Worm (Caenorhabditis elegans): ENCODE measurements around the gene C10B5.1.
"Not testable (repeated sequence)": the region's sequence is repeated elsewhere in the genome, so short reads cannot be mapped to it uniquely, and the experiment has no call there.

The C10B5.1 gene

DNA sequence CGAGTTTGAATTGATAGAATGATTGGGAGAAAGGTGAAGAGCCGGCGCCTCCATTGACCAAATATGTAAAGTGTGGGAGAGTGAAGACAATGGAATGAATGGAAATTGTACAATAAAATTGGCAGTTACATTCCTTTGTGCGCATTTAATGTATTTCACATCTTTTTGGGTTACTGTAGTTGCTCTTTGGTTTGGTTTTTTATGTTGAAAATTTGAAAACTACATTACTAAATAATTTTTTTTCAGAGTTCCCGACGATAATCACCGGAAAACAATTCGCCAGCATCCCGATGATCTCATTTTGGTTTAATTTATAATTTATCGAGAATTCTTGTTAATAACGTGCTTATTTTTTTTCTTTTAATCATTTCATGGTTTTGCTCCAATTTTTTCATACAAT, at the start of gene C10B5.1:
Gene C10B5.1 (plus strand): TSS at position 301 of the 400 bp plus-strand sequence.
- no peak for TF ChIP-seq fkh-4 (tag; optimal IDR thresholded peaks at IDR 0.05; ENCODE audit: borderline replicate concordance)
- no peak for TF ChIP-seq C16A3.4 (tag; optimal IDR thresholded peaks at IDR 0.05)
- no peak for TF ChIP-seq mab-9 (GFP tag; IDR thresholded peaks at IDR 0.05)
- no peak for TF ChIP-seq fkh-10 (GFP tag; optimal IDR thresholded peaks at IDR 0.05)
- no peak for TF ChIP-seq skn-1 (tag; optimal IDR thresholded peaks at IDR 0.05)
- no peak for TF ChIP-seq nhr-71 (tag; optimal IDR thresholded peaks at IDR 0.05)
- TF ChIP-seq Y116A8C.19 (tag; optimal IDR thresholded peaks at IDR 0.05; ENCODE audit: borderline replicate concordance) = no peak
- no peak for TF ChIP-seq lir-3 (tag; optimal IDR thresholded peaks at IDR 0.05; ENCODE audit: poor library complexity)
- no peak for TF ChIP-seq mdl-1 (tag; optimal IDR thresholded peaks at IDR 0.05)
- no peak for TF ChIP-seq pqm-1 (tag; optimal IDR thresholded peaks at IDR 0.05)
- TF ChIP-seq nhr-237 (tag; optimal IDR thresholded peaks at IDR 0.05) = no peak
- TF ChIP-seq egl-27 (tag; optimal IDR thresholded peaks at IDR 0.05) = no peak
- no peak for TF ChIP-seq blmp-1 (tag; optimal IDR thresholded peaks at IDR 0.05)

DNA sequence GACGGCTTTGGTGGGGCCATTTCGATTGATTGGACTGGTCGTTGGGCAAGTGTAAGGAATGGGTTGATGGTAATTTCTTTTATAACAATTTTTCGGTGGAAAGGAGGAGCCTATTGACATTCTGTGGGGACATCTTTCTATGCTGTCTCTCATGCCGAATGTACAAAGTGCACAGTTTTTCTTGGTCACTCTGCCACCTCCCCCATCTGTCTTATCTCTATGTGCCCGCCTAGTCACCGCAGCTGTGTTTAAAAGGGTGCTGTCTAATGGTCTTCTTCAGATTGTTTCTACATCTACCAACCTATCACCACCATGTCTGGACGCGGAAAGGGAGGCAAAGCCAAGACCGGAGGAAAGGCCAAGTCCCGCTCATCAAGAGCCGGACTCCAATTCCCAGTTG, 48.0 kb upstream of the C10B5.1 start, which contains the start of the genes his-8 and his-7:
Gene his-8 (minus strand): TSS at position 20 of the 400 bp plus-strand sequence.
Gene his-7 (plus strand): TSS at position 313 of the 400 bp plus-strand sequence.
- not testable (repeated sequence) for TF ChIP-seq efl-1 (optimal IDR thresholded peaks at IDR 0.05)
- peak in 1 of 2 experiments; percentile 40 for TF ChIP-seq efl-1 (GFP tag; optimal IDR thresholded peaks at IDR 0.05 in 1 of 2)

DNA sequence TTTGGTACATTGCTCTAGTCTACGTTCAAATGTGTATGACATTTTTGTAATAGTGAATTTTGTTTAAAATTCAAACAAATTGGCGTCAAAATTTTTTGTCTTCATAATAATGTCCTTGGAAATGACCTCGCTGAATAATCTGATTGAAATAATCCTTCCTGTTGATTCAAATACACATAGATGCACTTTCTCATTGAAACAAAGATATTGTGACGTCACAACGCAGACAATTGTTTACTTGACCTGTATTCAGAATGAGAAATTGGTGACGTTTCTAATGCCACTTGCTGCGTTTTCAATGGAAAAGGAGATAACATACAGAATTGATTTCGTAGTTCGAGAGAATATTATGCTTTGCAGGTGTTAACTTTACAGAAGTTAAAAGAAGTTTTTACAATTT, 47.1 kb upstream of the C10B5.1 start:
- no peak for TF ChIP-seq C16A3.4 (tag; optimal IDR thresholded peaks at IDR 0.05)
- TF ChIP-seq nhr-85 (tag) = peak; percentile 87

DNA sequence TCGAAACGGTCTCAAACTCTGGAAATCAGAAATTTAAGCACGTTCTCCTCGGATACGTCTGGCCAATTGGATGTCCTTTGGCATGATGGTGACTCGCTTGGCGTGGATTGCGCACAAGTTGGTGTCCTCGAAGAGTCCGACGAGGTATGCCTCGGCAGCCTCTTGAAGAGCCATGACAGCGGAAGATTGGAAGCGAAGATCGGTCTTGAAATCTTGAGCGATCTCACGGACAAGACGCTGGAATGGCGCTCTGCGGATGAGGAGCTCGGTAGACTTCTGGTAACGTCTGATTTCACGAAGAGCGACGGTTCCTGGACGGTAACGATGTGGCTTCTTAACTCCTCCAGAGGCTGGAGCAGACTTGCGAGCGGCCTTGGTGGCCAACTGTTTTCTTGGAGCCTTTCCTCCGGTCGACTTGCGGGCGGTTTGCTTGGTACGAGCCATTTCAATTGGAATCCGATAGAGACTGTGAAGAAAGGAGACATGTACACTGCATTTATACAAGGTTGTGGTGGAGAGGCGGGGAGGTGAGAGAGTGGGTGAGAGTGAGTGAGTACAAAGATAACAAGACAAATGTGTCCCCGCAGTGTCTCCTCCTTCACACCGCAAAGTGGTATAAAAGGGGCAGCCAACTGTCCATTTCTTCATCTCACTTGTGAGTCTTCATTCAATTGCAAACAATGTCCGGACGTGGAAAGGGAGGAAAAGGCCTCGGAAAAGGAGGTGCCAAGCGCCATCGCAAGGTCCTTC, 46.4 kb upstream of the C10B5.1 start, which contains the start of the genes his-6 and his-5:
Gene his-6 (minus strand): TSS at position 444 of the 750 bp plus-strand sequence.
Gene his-5 (plus strand): TSS at position 681 of the 750 bp plus-strand sequence.
- TF ChIP-seq snu-23 (GFP tag; optimal IDR thresholded peaks at IDR 0.05) = peak; percentile 41
- peak; percentile 24; the same call in 1 of the 2 replicates for TF ChIP-seq isw-1 (GFP tag; IDR thresholded peaks at IDR 0.05)
- peak in 1 of 2 experiments; percentile 60 for TF ChIP-seq ztf-11 (tag; optimal IDR thresholded peaks at IDR 0.05)
- peak; percentile 44 for TF ChIP-seq nhr-47 (tag; optimal IDR thresholded peaks at IDR 0.05)
- TF ChIP-seq efl-3 (GFP tag; optimal IDR thresholded peaks at IDR 0.05) = peak; percentile 17
- peak; percentile 88 for TF ChIP-seq grh-1 (GFP tag; IDR thresholded peaks at IDR 0.05)
- TF ChIP-seq rnt-1 (tag; optimal IDR thresholded peaks at IDR 0.05) = peak; percentile 23
- peak; percentile 80 for TF ChIP-seq lin-14 (GFP tag; optimal IDR thresholded peaks at IDR 0.05)
- TF ChIP-seq nhr-20 (tag; optimal IDR thresholded peaks at IDR 0.05) = peak; percentile 43
- TF ChIP-seq nhr-85 (tag) = peak; percentile 76
- TF ChIP-seq swsn-7 (tag; optimal IDR thresholded peaks at IDR 0.05) = peak; percentile 62
- peak; percentile 8; the same call in 1 of the 2 replicates for TF ChIP-seq ceh-88 (GFP tag; IDR thresholded peaks at IDR 0.05)
- peak; percentile 66 for TF ChIP-seq nhr-19 (GFP tag; conservative IDR thresholded peaks at IDR 0.05)
- TF ChIP-seq nhr-71 (tag; optimal IDR thresholded peaks at IDR 0.05) = peak; percentile 50
- peak; percentile 30 for TF ChIP-seq nhr-90 (tag; optimal IDR thresholded peaks at IDR 0.05; ENCODE audit: poor library complexity)

DNA sequence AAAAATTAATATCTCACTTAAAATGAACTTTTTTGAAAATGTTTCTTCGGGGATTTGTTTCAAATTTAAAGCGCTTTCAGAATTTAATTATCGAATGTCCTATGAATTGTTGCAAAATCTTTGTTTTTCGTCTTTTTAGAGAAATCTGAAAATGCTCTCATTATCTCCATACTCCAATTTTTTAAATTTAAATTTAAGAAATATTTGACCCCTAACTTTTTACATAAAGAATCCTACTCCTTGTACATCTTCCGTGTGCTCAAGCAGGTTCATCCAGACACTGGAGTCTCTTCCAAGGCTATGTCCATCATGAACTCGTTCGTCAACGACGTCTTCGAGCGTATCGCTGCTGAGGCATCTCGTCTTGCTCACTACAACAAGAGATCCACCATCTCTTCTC, 44.8 kb upstream of the C10B5.1 start, which contains the start of gene his-39:
Gene his-39 (plus strand): TSS at position 301 of the 400 bp plus-strand sequence.
- TF ChIP-seq lsy-2 (tag; optimal IDR thresholded peaks at IDR 0.05) (no peak), pax-3 (tag; optimal IDR thresholded peaks at IDR 0.05) (no peak), lin-39 (tag; optimal IDR thresholded peaks at IDR 0.05) (no peak), F16B12.6 (tag; optimal IDR thresholded peaks at IDR 0.05) (no peak), ceh-88 (GFP tag; IDR thresholded peaks at IDR 0.05) (no peak), tbx-2 (tag; optimal IDR thresholded peaks at IDR 0.05) (no peak), unc-130 (tag; optimal IDR thresholded peaks at IDR 0.05) (no peak), lir-3 (tag; optimal IDR thresholded peaks at IDR 0.05; ENCODE audit: poor library complexity) (no peak), nhr-71 (tag; optimal IDR thresholded peaks at IDR 0.05) (no peak), zag-1 (tag; optimal IDR thresholded peaks at IDR 0.05) (no peak), ztf-4 (tag; optimal IDR thresholded peaks at IDR 0.05) (no peak), fkh-8 (tag; optimal IDR thresholded peaks at IDR 0.05) (no peak), hlh-17 (GFP tag; optimal IDR thresholded peaks at IDR 0.05; ENCODE audit: borderline replicate concordance) (no peak), skn-1 (tag; optimal IDR thresholded peaks at IDR 0.05) (no peak), fkh-4 (tag; optimal IDR thresholded peaks at IDR 0.05; ENCODE audit: borderline replicate concordance) (no peak), ceh-82 (tag; optimal IDR thresholded peaks at IDR 0.05) (no peak), unc-30 (tag; optimal IDR thresholded peaks at IDR 0.05) (no peak)

All from whole organism, L1 larva.